Fruit fly (Drosophila melanogaster): Measurements from ENCODE around the gene CG5282.

DNA sequence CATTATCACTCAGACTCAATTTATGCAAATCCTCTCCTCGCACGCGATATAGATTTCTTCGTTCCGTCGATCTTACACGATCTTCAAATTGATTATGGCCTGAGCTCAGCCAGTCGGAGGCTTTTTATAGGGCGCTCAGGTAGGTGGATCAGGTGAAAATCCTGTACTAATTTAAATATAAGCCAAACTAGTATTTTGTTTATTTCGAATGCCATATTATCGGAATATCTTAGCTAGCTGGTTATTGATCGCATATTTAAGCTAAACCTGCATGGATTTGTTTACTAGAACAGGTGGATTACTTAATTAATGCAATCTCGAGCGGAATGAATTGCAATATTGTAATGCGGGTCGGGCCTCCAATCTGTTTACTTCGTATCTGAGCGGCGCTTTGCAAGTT is 13.9 kb upstream of the CG5282 start, which contains the start of gene Hpd:
- TF ChIP-seq Pif1A (GFP tag; optimal IDR thresholded peaks at IDR 0.05) (no peak), EcR (GFP tag; optimal IDR thresholded peaks at IDR 0.05) (no peak), CG4496 (GFP tag; IDR thresholded peaks at IDR 0.05) (no peak), rn (GFP tag; IDR thresholded peaks at IDR 0.05) (no peak), CG14655 (GFP tag; optimal IDR thresholded peaks at IDR 0.05) (no peak), CG34367 (tag; optimal IDR thresholded peaks at IDR 0.05) (no peak), CG17806 (tag; optimal IDR thresholded peaks at IDR 0.05) (no peak), CG8301 (tag; optimal IDR thresholded peaks at IDR 0.05) (no peak), gl (tag; optimal IDR thresholded peaks at IDR 0.05) (no peak), CG15710 (tag; optimal IDR thresholded peaks at IDR 0.05) (no peak), CG10348 (GFP tag; IDR thresholded peaks at IDR 0.05) (no peak)
